Worm (Caenorhabditis elegans): ENCODE data around the gene tsp-18.

The tsp-18 gene

DNA sequence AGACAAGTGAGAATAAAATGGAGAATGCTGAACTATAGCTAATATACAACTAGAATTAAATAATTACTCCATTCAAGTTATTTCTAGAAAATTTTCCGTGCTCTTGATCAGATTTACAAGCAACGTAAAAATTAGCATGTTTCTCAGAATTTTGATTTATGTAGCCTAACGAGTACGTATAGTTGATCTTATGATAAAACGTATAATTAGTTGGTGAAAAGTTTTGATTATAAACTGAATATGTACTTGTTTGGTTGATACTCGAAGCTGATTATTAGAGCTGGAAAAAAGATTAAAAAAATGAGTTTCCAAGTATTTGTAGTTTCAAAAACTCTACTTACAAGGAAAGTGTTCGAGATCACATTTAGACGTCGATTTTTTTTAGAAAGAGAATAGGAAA, 7.8 kb upstream of the tsp-18 start (continued):
- TF ChIP-seq ceh-58 (GFP tag; IDR thresholded peaks at IDR 0.05), result no peak

ce11 chrII:5899080-5899479, 5.3 kb upstream of the tsp-18 start:
- TF ChIP-seq zfh-2 (GFP tag; conservative IDR thresholded peaks at IDR 0.05) (peak; percentile 60), B0019.2 (GFP tag; conservative IDR thresholded peaks at IDR 0.05) (no peak), B0261.1 (tag; optimal IDR thresholded peaks at IDR 0.05) (no peak)

- TF ChIP-seq pha-4 (tag; optimal IDR thresholded peaks at IDR 0.05), result no peak
- no peak for TF ChIP-seq attf-6 (GFP tag; IDR thresholded peaks at IDR 0.05)
- no peak for TF ChIP-seq xnd-1 (tag; optimal IDR thresholded peaks at IDR 0.05)
- TF ChIP-seq C17E4.6 (GFP tag; IDR thresholded peaks at IDR 0.05), result no peak
- no peak for TF ChIP-seq snpc-3.4 (tag; optimal IDR thresholded peaks at IDR 0.05)
- TF ChIP-seq nhr-80 (tag; optimal IDR thresholded peaks at IDR 0.05), result peak; percentile 78
- no peak for TF ChIP-seq gei-17 (GFP tag; optimal IDR thresholded peaks at IDR 0.05)
- no peak for TF ChIP-seq let-526 (GFP tag; IDR thresholded peaks at IDR 0.05)
Observed at ce11 chrII:5899865-5900486, 4.4 kb upstream of the tsp-18 start.

- TF ChIP-seq aptf-3 (GFP tag; IDR thresholded peaks at IDR 0.05) (0 out of 2 replicates have a peak, but pooled peaks have one; percentile 69), dox-1 (GFP tag; IDR thresholded peaks at IDR 0.05) (peak; percentile 38; the same call in 1 of the 2 replicates), ceh-91 (GFP tag; IDR thresholded peaks at IDR 0.05) (no peak), lin-40 (tag; optimal IDR thresholded peaks at IDR 0.05) (peak; percentile 13), zfh-2 (GFP tag; conservative IDR thresholded peaks at IDR 0.05) (peak; percentile 96), hmg-1.2 (GFP tag; IDR thresholded peaks at IDR 0.05) (peak; percentile 27; the same call in 1 of the 2 replicates), hmg-20 (GFP tag; IDR thresholded peaks at IDR 0.05) (0 out of 2 replicates have a peak, but pooled peaks have one; percentile 16), mcd-1 (GFP tag; IDR thresholded peaks at IDR 0.05) (peak; percentile 55), snpc-3.4 (tag; optimal IDR thresholded peaks at IDR 0.05) (no peak), snpc-4 (GFP tag; optimal IDR thresholded peaks at IDR 0.05) (no peak), snpc-4 (tag; optimal IDR thresholded peaks at IDR 0.05) (no peak), egrh-3 (GFP tag; IDR thresholded peaks at IDR 0.05) (peak; percentile 91), F55B11.4 (tag; optimal IDR thresholded peaks at IDR 0.05; ENCODE audit: borderline replicate concordance, insufficient read depth) (no peak), nhr-27 (tag; optimal IDR thresholded peaks at IDR 0.05) (peak; percentile 18), ZK185.1 (tag; optimal IDR thresholded peaks at IDR 0.05; ENCODE audit: poor library complexity, severe bottlenecking) (no peak), cebp-1 (GFP tag; IDR thresholded peaks at IDR 0.05) (no peak), cebp-1 (tag; optimal IDR thresholded peaks at IDR 0.05) (peak; percentile 51)
Observed at ce11 chrII:5901407-5902026, 2.8 kb upstream of the tsp-18 start.

- no peak for TF ChIP-seq hmg-20 (GFP tag; IDR thresholded peaks at IDR 0.05)
- no peak for TF ChIP-seq F22D6.2 (tag; optimal IDR thresholded peaks at IDR 0.05)
- no peak for TF ChIP-seq ceh-40 (GFP tag; IDR thresholded peaks at IDR 0.05)
- no peak for TF ChIP-seq hrde-1 (tag; optimal IDR thresholded peaks at IDR 0.05; ENCODE audit: borderline replicate concordance)
- no peak for TF ChIP-seq ama-1 (optimal IDR thresholded peaks at IDR 0.05)
- TF ChIP-seq ama-1 (GFP tag; optimal IDR thresholded peaks at IDR 0.05), result no peak
- no peak for TF ChIP-seq chd-7 (tag; optimal IDR thresholded peaks at IDR 0.05)
- TF ChIP-seq hsf-1 (GFP tag; IDR thresholded peaks at IDR 0.05), result no peak
- no peak for TF ChIP-seq B0261.1 (tag; optimal IDR thresholded peaks at IDR 0.05)
- no peak for TF ChIP-seq snpc-1.1 (tag; optimal IDR thresholded peaks at IDR 0.05; ENCODE audit: insufficient read depth)
- TF ChIP-seq egrh-3 (GFP tag; IDR thresholded peaks at IDR 0.05), result no peak
- no peak for TF ChIP-seq F23B12.7 (tag; optimal IDR thresholded peaks at IDR 0.05; ENCODE audit: insufficient read depth)
- no peak for TF ChIP-seq cebp-2 (GFP tag; IDR thresholded peaks at IDR 0.05)
- TF ChIP-seq K12H6.12 (tag; optimal IDR thresholded peaks at IDR 0.05), result no peak
- TF ChIP-seq xnd-1 (tag; optimal IDR thresholded peaks at IDR 0.05), result no peak
- TF ChIP-seq aptf-2 (GFP tag; conservative IDR thresholded peaks at IDR 0.05), result no peak
Observed at ce11 chrII:5902139-5902538, 2.2 kb upstream of the tsp-18 start.

Data from whole organism, young adult.